Fruit fly (Drosophila melanogaster): Measurements from ENCODE around the gene Dmtn.

Dmtn gene

dm6 chr3R:6406566-6407098, 937 bp upstream of the Dmtn start, which contains the start of gene gpp (continued):
- TF ChIP-seq Hr39 (GFP tag; optimal IDR thresholded peaks at IDR 0.05), result no peak
- TF ChIP-seq eg (GFP tag; IDR thresholded peaks at IDR 0.05), result no peak
- no peak for TF ChIP-seq fd85E (GFP tag; optimal IDR thresholded peaks at IDR 0.05)
- TF ChIP-seq Blimp-1 (GFP tag; optimal IDR thresholded peaks at IDR 0.05), result no peak
- TF ChIP-seq CG11294 (GFP tag; IDR thresholded peaks at IDR 0.05), result no peak
- peak; percentile 13 for TF ChIP-seq CG7368 (GFP tag; optimal IDR thresholded peaks at IDR 0.05)
- TF ChIP-seq CG6854 (GFP tag; optimal IDR thresholded peaks at IDR 0.05), result peak; percentile 41
- TF ChIP-seq salr (GFP tag; optimal IDR thresholded peaks at IDR 0.05), result no peak
- TF ChIP-seq Hr4 (GFP tag; optimal IDR thresholded peaks at IDR 0.05), result no peak
- TF ChIP-seq CG6792 (GFP tag; optimal IDR thresholded peaks at IDR 0.05), result no peak
- TF ChIP-seq CG8319 (GFP tag; optimal IDR thresholded peaks at IDR 0.05), result no peak
- peak; percentile 69 for TF ChIP-seq svp (GFP tag)
- no peak for TF ChIP-seq CG10631 (GFP tag; optimal IDR thresholded peaks at IDR 0.05)
- TF ChIP-seq Smox (GFP tag; optimal IDR thresholded peaks at IDR 0.05), result no peak
- no peak for TF ChIP-seq CG31627 (GFP tag; optimal IDR thresholded peaks at IDR 0.05)
- peak; percentile 59 for TF ChIP-seq dsx (GFP tag; optimal IDR thresholded peaks at IDR 0.05; ENCODE audit: poor library complexity, severe bottlenecking)
- no peak for TF ChIP-seq cyc (GFP tag; optimal IDR thresholded peaks at IDR 0.05)
- no peak for TF ChIP-seq CG3032 (tag; optimal IDR thresholded peaks at IDR 0.05)
- TF ChIP-seq CG32006 (GFP tag; optimal IDR thresholded peaks at IDR 0.05), result no peak
- TF ChIP-seq fd59A (GFP tag; optimal IDR thresholded peaks at IDR 0.05), result no peak
- no peak for TF ChIP-seq spab (GFP tag; optimal IDR thresholded peaks at IDR 0.05)
- TF ChIP-seq CG8119 (GFP tag; IDR thresholded peaks at IDR 0.05), result no peak
- TF ChIP-seq ss (GFP tag; optimal IDR thresholded peaks at IDR 0.05), result peak in 1 of 2 experiments; percentile 19
- no peak for TF ChIP-seq CG9139 (GFP tag; optimal IDR thresholded peaks at IDR 0.05)
- TF ChIP-seq vri (GFP tag; optimal IDR thresholded peaks at IDR 0.05), result peak; percentile 36
- no peak for TF ChIP-seq Ets21C (GFP tag; optimal IDR thresholded peaks at IDR 0.05)
- no peak for TF ChIP-seq Ets96B (tag; optimal IDR thresholded peaks at IDR 0.05)
- no peak for TF ChIP-seq Gug (GFP tag; IDR thresholded peaks at IDR 0.05)

- TF ChIP-seq CG7368 (GFP tag; optimal IDR thresholded peaks at IDR 0.05), result no peak
- TF ChIP-seq Eip78C (GFP tag), result peak; percentile 62
- TF ChIP-seq CG8632 (GFP tag; optimal IDR thresholded peaks at IDR 0.05), result no peak
- TF ChIP-seq fd85E (GFP tag; optimal IDR thresholded peaks at IDR 0.05), result peak; percentile 35
- peak; percentile 50 for TF ChIP-seq svp (GFP tag)
Measured at dm6 chr3R:6405239-6405638, 456 bp downstream of the Dmtn start.

dm6 chr3R:6404174-6404573, 1.5 kb downstream of the Dmtn start:
- TF ChIP-seq Sox102F (GFP tag; optimal IDR thresholded peaks at IDR 0.05) (peak; percentile 38), acj6 (GFP tag; optimal IDR thresholded peaks at IDR 0.05) (peak; percentile 78), achi (GFP tag; optimal IDR thresholded peaks at IDR 0.05) (peak; percentile 78), CG8632 (GFP tag; optimal IDR thresholded peaks at IDR 0.05) (peak; percentile 73), eg (GFP tag; IDR thresholded peaks at IDR 0.05) (peak; percentile 93), CG16779 (tag; optimal IDR thresholded peaks at IDR 0.05) (peak; percentile 53), CG8119 (GFP tag; IDR thresholded peaks at IDR 0.05) (peak; percentile 88; the same call in 2 of the 3 replicates), vri (GFP tag; optimal IDR thresholded peaks at IDR 0.05) (no peak), cyc (GFP tag; optimal IDR thresholded peaks at IDR 0.05) (peak; percentile 73), Lpt (GFP tag; optimal IDR thresholded peaks at IDR 0.05) (peak; percentile 72), fd85E (GFP tag; optimal IDR thresholded peaks at IDR 0.05) (no peak), CG1621 (tag; optimal IDR thresholded peaks at IDR 0.05) (peak; percentile 47), fd59A (GFP tag; optimal IDR thresholded peaks at IDR 0.05) (no peak), OdsH (GFP tag; optimal IDR thresholded peaks at IDR 0.05) (peak; percentile 76), salr (GFP tag; optimal IDR thresholded peaks at IDR 0.05) (peak; percentile 16 to 77), Sox14 (GFP tag; optimal IDR thresholded peaks at IDR 0.05) (peak; percentile 80), CG32006 (GFP tag; optimal IDR thresholded peaks at IDR 0.05) (peak; percentile 82), ss (GFP tag; optimal IDR thresholded peaks at IDR 0.05) (peak; percentile 15), svp (GFP tag) (peak; percentile 84), Eip93F (GFP tag; optimal IDR thresholded peaks at IDR 0.05) (no peak), CG15336 (GFP tag; IDR thresholded peaks at IDR 0.05) (peak; percentile 91), CG11762 (GFP tag; optimal IDR thresholded peaks at IDR 0.05; ENCODE audit: insufficient read depth) (peak; percentile 67), Eip78C (GFP tag) (peak; percentile 92), CG10631 (GFP tag; optimal IDR thresholded peaks at IDR 0.05) (peak; percentile 75), net (GFP tag; optimal IDR thresholded peaks at IDR 0.05) (peak; percentile 69), CG34406 (GFP tag; optimal IDR thresholded peaks at IDR 0.05) (peak; percentile 70), CG11294 (GFP tag; IDR thresholded peaks at IDR 0.05) (peak; percentile 66), CG7368 (GFP tag; optimal IDR thresholded peaks at IDR 0.05) (peak; percentile 52), CG4318 (GFP tag; optimal IDR thresholded peaks at IDR 0.05) (peak; percentile 61), Blimp-1 (GFP tag; optimal IDR thresholded peaks at IDR 0.05) (no peak), CG6163 (GFP tag; IDR thresholded peaks at IDR 0.05) (peak; percentile 90), Gug (GFP tag; IDR thresholded peaks at IDR 0.05) (peak; percentile 83), dac (GFP tag; optimal IDR thresholded peaks at IDR 0.05) (peak; percentile 53)

All from whole organism, prepupa.